Worm (Caenorhabditis elegans) whole organism, L2 larva: ENCODE results near the gene etc-1.

ENCODE experiments used
- C34F6.9 ChIP-seq: fragments of 150-350 bp; optimal IDR thresholded peaks from 2 replicates; lab custom pipeline; 2014; ENCODE audit warnings: missing biosample characterization, missing genetic modification characterization
- F13H6.1 ChIP-seq: sonication (generic microtip); optimal IDR thresholded peaks from 2 replicates; lab custom pipeline; 2016; ENCODE audit warnings: missing genetic modification characterization, missing compliant biosample characterization
- R02D3.7 ChIP-seq: fragments of 150-350 bp; optimal IDR thresholded peaks from 2 replicates; lab custom pipeline; 2014; ENCODE audit warnings: missing biosample characterization, missing genetic modification characterization
- alr-1 ChIP-seq: fragments of 150-350 bp; optimal IDR thresholded peaks from 2 replicates; lab custom pipeline; 2014; ENCODE audit warnings: missing biosample characterization, missing genetic modification characterization
- ama-1 ChIP-seq: fragments of 150-350 bp; optimal IDR thresholded peaks from 2 replicates; lab custom pipeline; 2018; ENCODE audit warnings: inconsistent platforms
- blmp-1 ChIP-seq: sonication (generic microtip); optimal IDR thresholded peaks from 2 replicates; lab custom pipeline; 2017; ENCODE audit warnings: missing genetic modification characterization, mild to moderate bottlenecking, missing compliant biosample characterization, antibody characterized with exemption, moderate library complexity; ENCODE audit not compliant: insufficient read depth
- ceh-16 ChIP-seq: fragments of 150-350 bp; optimal IDR thresholded peaks from 2 replicates; lab custom pipeline; 2014; ENCODE audit warnings: missing biosample characterization, missing genetic modification characterization
- crh-2 ChIP-seq: sonication (generic microtip); optimal IDR thresholded peaks from 2 replicates; lab custom pipeline; 2017; ENCODE audit warnings: missing biosample characterization, missing genetic modification characterization
- egl-27 ChIP-seq: sonication (generic microtip); optimal IDR thresholded peaks from 3 replicates; lab custom pipeline; 2017; ENCODE audit warnings: missing biosample characterization, missing genetic modification reagents, missing genetic modification characterization
- elt-1 ChIP-seq: fragments of 150-350 bp; optimal IDR thresholded peaks from 2 replicates; lab custom pipeline; 2014; ENCODE audit warnings: missing biosample characterization, missing genetic modification characterization
- fos-1 ChIP-seq: fragments of 150-350 bp; optimal IDR thresholded peaks from 2 replicates; lab custom pipeline; 2014; ENCODE audit warnings: missing biosample characterization, missing genetic modification characterization
- gmeb-1 ChIP-seq: fragments of 150-350 bp; optimal IDR thresholded peaks from 2 replicates; lab custom pipeline; 2014; ENCODE audit warnings: missing biosample characterization, missing genetic modification characterization
- lin-11 ChIP-seq: fragments of 150-350 bp; sonication (generic microtip); optimal IDR thresholded peaks from 2 replicates; lab custom pipeline; 2014; ENCODE audit warnings: missing biosample characterization, missing genetic modification characterization, inconsistent platforms, mixed read lengths
- lsy-2 ChIP-seq, 2 experiments: fragments of 150-350 bp in 1 of 2; sonication (generic microtip) in 1 of 2; optimal IDR thresholded peaks; 2 replicates each; lab custom pipeline; 2014 to 2017; ENCODE audit warnings: missing biosample characterization in 2 of 2, missing genetic modification characterization in 2 of 2
- mab-5 ChIP-seq: fragments of 150-350 bp; optimal IDR thresholded peaks from 2 replicates; lab custom pipeline; 2014; ENCODE audit warnings: missing biosample characterization, missing genetic modification characterization
- nhr-129 ChIP-seq: fragments of 150-350 bp; optimal IDR thresholded peaks from 2 replicates; lab custom pipeline; 2014; ENCODE audit warnings: missing biosample characterization, missing genetic modification characterization
- nhr-21 ChIP-seq: fragments of 150-350 bp; optimal IDR thresholded peaks from 2 replicates; lab custom pipeline; 2014; ENCODE audit warnings: missing biosample characterization, missing genetic modification characterization
- nhr-23 ChIP-seq: fragments of 150-350 bp; optimal IDR thresholded peaks from 2 replicates; lab custom pipeline; 2014; ENCODE audit warnings: missing biosample characterization, missing genetic modification reagents, missing genetic modification characterization
- nhr-237 ChIP-seq: fragments of 150-350 bp; optimal IDR thresholded peaks from 2 replicates; lab custom pipeline; 2014; ENCODE audit warnings: missing biosample characterization, missing genetic modification characterization
- nhr-25 ChIP-seq: fragments of 150-350 bp; sonication (generic microtip); optimal IDR thresholded peaks from 3 replicates; lab custom pipeline; 2014; ENCODE audit warnings: missing biosample characterization, missing genetic modification characterization
- nhr-77 ChIP-seq: fragments of 150-350 bp; optimal IDR thresholded peaks from 2 replicates; lab custom pipeline; 2014; ENCODE audit warnings: missing biosample characterization, missing genetic modification characterization
- peb-1 ChIP-seq: fragments of 150-350 bp; optimal IDR thresholded peaks from 2 replicates; lab custom pipeline; 2014; ENCODE audit warnings: missing biosample characterization, missing genetic modification characterization
- sem-4 ChIP-seq: fragments of 150-350 bp; optimal IDR thresholded peaks from 2 replicates; lab custom pipeline; 2014; ENCODE audit warnings: missing biosample characterization, missing genetic modification reagents, missing genetic modification characterization
- sma-9 ChIP-seq, 2 experiments: fragments of 150-350 bp in 1 of 2; sonication (generic microtip) in 1 of 2; optimal IDR thresholded peaks; 2 replicates each; lab custom pipeline; 2014 to 2016; ENCODE audit warnings: missing genetic modification characterization in 2 of 2, mild to moderate bottlenecking in 1 of 2, missing biosample characterization in 1 of 2, missing compliant biosample characterization in 1 of 2, missing genetic modification reagents in 1 of 2, moderate library complexity in 1 of 2
- snpc-4 ChIP-seq: fragments of 150-350 bp; optimal IDR thresholded peaks from 2 replicates; lab custom pipeline; 2014; ENCODE audit warnings: missing biosample characterization, missing genetic modification characterization
- unc-39 ChIP-seq: fragments of 150-350 bp; optimal IDR thresholded peaks from 2 replicates; lab custom pipeline; 2014; ENCODE audit warnings: missing biosample characterization, missing genetic modification characterization
- unc-62 ChIP-seq: fragments of 150-350 bp; optimal IDR thresholded peaks from 2 replicates; lab custom pipeline; 2014; ENCODE audit warnings: missing biosample characterization, missing genetic modification reagents, missing genetic modification characterization
- ztf-1 ChIP-seq: fragments of 200-800 bp; sonication (Bioruptor generic); conservative IDR thresholded peaks from 2 replicates; pipeline ENCODE4 v1.3.6; 2022; ENCODE audit warnings: missing genetic modification characterization, missing compliant biosample characterization
- ztf-11 ChIP-seq: sonication (generic microtip); optimal IDR thresholded peaks from 2 replicates; lab custom pipeline; 2017; ENCODE audit warnings: missing biosample characterization, missing genetic modification characterization
- ztf-4 ChIP-seq: fragments of 150-350 bp; optimal IDR thresholded peaks from 2 replicates; lab custom pipeline; 2014; ENCODE audit warnings: missing biosample characterization, missing genetic modification characterization

etc-1 gene

ce11 chrII:8704413-8704874, 39.8 kb downstream of the etc-1 start, which contains the start of gene prx-5:
Gene prx-5, plus strand, starts transcription at chrII:8704824.
- TF ChIP-seq nhr-23 (tag; lab: Kevin White, UChicago) (no peak), fos-1 (peak; percentile 51)

DNA sequence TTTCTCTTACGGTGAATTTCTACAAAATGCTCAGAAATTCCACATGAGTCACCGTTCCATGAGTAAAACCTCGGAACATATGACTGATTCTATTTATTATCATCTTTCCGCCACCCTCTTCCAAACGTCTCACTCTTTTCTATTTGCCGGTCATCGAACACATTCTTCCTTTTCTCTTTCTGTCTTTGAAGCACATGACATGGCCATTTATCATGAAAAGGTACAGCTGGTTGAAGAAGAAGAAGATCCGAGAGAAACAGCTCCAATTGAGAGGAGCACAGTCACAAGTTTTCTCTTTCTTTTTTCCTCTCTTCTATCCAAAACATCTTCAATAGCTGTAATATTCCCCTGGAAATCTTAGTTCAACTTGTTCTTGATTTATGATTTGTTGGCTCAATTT, 42.4 kb downstream of the etc-1 start, which contains the start of gene cup-16:
Gene cup-16 (plus strand): TSS at position 132 of the 400 bp plus-strand sequence.
- peak; percentile 38 for TF ChIP-seq nhr-129
- peak in 1 of 2 experiments; percentile 63 for TF ChIP-seq lsy-2 (tag; optimal IDR thresholded peaks at IDR 0.05; lab: Kevin White, UChicago)
- TF ChIP-seq nhr-21: no peak
- TF ChIP-seq blmp-1 (tag; lab: Kevin White, UChicago): no peak
- peak; percentile 6 for TF ChIP-seq sem-4 (tag; lab: Kevin White, UChicago)
- peak; percentile 19 for TF ChIP-seq C34F6.9 (tag; lab: Kevin White, UChicago)
- peak; percentile 20 for TF ChIP-seq mab-5 (tag; lab: Kevin White, UChicago)
- TF ChIP-seq lin-11 (tag; lab: Kevin White, UChicago): no peak
- TF ChIP-seq nhr-77 (tag; lab: Kevin White, UChicago): no peak
- peak; percentile 13 for TF ChIP-seq unc-62 (GFP tag; lab: Kevin White, UChicago)
- peak; percentile 64 for TF ChIP-seq sma-9 (GFP tag; optimal IDR thresholded peaks at IDR 0.05; lab: Kevin White, UChicago)
- no peak for TF ChIP-seq sma-9 (tag; optimal IDR thresholded peaks at IDR 0.05; lab: Kevin White, UChicago)
- TF ChIP-seq F13H6.1 (tag; lab: Kevin White, UChicago): peak; percentile 55

DNA sequence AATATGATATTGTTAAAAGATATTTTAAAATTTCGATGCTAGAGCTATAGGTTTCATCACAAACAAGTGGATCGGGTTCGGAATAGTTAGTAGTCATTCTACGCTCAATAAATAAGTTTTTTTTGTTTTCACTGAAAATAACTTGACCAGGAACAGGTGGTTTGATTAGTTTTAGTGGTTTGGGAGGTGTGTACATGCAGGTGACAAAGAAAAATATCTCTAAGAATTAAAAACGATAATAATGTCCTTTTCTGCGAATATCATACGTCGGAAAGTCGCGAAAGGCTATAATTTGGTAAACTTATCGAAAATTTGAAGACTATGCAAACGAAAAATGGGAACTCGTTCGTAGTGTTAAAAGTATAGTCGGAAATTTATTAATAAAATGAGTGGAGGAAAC, 45.7 kb downstream of the etc-1 start, which contains the start of gene srg-15:
Gene srg-15 (minus strand): TSS at position 101 of the 400 bp plus-strand sequence.
- no peak for TF ChIP-seq mab-5 (tag; lab: Kevin White, UChicago)
- no peak for TF ChIP-seq nhr-23 (tag; lab: Kevin White, UChicago)
- no peak for TF ChIP-seq ztf-4
- TF ChIP-seq ceh-16 (tag; lab: Kevin White, UChicago): no peak
- TF ChIP-seq snpc-4 (tag; lab: Kevin White, UChicago): no peak
- TF ChIP-seq ama-1 (lab: Kevin White, UChicago): no peak
- no peak for TF ChIP-seq R02D3.7 (tag; lab: Kevin White, UChicago)
- TF ChIP-seq nhr-129: no peak

ce11 chrII:8714913-8715447, 50.3 kb downstream of the etc-1 start, which contains the start of the genes rab-21 and T01B7.13:
Gene rab-21, minus strand, starts transcription at chrII:8715013.
Gene T01B7.13, plus strand, starts transcription at chrII:8715397.
- TF ChIP-seq unc-39: no peak
- TF ChIP-seq nhr-77 (tag; lab: Kevin White, UChicago): no peak
- no peak for TF ChIP-seq sem-4 (tag; lab: Kevin White, UChicago)
- TF ChIP-seq ztf-4: no peak
- TF ChIP-seq nhr-129: no peak
- TF ChIP-seq alr-1 (tag; lab: Kevin White, UChicago): no peak
- TF ChIP-seq mab-5 (tag; lab: Kevin White, UChicago): no peak
- no peak for TF ChIP-seq fos-1
- TF ChIP-seq nhr-237 (tag; lab: Kevin White, UChicago): no peak
- no peak for TF ChIP-seq C34F6.9 (tag; lab: Kevin White, UChicago)
- TF ChIP-seq elt-1 (tag; lab: Kevin White, UChicago): no peak
- no peak for TF ChIP-seq peb-1 (tag; lab: Kevin White, UChicago)
- TF ChIP-seq crh-2: no peak
- TF ChIP-seq ztf-1 (GFP tag; lab: Robert Waterston, UW): no peak
- no peak for TF ChIP-seq nhr-21

ce11 chrII:8716231-8716878, 51.7 kb downstream of the etc-1 start, which contains the start of the genes cyn-11 and T01B7.5:
Gene cyn-11, minus strand, starts transcription at chrII:8716281.
Gene T01B7.5, plus strand, starts transcription at chrII:8716828.
- TF ChIP-seq sem-4 (tag; lab: Kevin White, UChicago) (peak; percentile 7), alr-1 (tag; lab: Kevin White, UChicago) (no peak), unc-62 (GFP tag; lab: Kevin White, UChicago) (no peak), nhr-129 (peak; percentile 21), ztf-11 (tag; lab: Kevin White, UChicago) (no peak), gmeb-1 (tag; lab: Kevin White, UChicago) (peak; percentile 9), sma-9 (GFP tag; optimal IDR thresholded peaks at IDR 0.05; lab: Kevin White, UChicago) (peak; percentile 35), sma-9 (tag; optimal IDR thresholded peaks at IDR 0.05; lab: Kevin White, UChicago) (no peak), C34F6.9 (tag; lab: Kevin White, UChicago) (peak; percentile 33), lin-11 (tag; lab: Kevin White, UChicago) (peak; percentile 4), egl-27 (tag; lab: Kevin White, UChicago) (no peak), lsy-2 (tag; optimal IDR thresholded peaks at IDR 0.05; lab: Kevin White, UChicago) (peak in 1 of 2 experiments; percentile 50), R02D3.7 (tag; lab: Kevin White, UChicago) (no peak), crh-2 (peak; percentile 34), ceh-16 (tag; lab: Kevin White, UChicago) (no peak), nhr-25 (tag; lab: Kevin White, UChicago) (no peak)
